Fruit fly (Drosophila melanogaster): ENCODE data around the gene Rel.

Rel gene

DNA sequence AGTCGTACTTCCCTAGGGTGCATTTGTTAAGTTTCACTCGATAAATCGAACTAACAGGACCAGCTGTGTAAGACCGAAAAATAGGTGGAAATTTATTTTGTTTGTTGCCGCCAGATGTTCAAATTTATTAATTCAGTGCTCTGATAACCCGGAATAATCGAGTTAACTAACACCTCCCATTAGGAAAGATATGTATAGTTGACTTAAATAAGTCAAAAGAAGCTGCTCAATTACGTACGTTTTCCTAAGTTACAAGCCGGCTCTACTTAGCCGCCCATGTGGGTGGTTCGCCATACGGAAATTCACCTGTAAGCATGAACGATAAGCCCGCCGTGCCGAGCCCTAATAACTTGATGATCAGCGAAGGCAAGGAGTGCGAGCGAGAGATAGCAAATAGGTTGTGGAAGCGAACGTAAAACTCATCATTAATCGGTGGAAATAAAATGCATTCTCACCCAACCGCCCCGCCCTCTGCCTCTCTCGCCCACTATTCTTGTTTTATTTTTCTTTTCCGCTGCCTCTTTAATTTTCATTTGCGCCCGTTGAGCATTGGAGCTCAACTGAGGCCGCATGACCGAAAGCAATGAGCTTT lies 6.2 kb upstream of the Rel start (continued):
- no peak for TF ChIP-seq Dbx (GFP tag; IDR thresholded peaks at IDR 0.05)
- no peak for TF ChIP-seq ERR (GFP tag; optimal IDR thresholded peaks at IDR 0.05)
- TF ChIP-seq hkb (optimal IDR thresholded peaks at IDR 0.05): no peak
- no peak for TF ChIP-seq hkb (GFP tag; IDR thresholded peaks at IDR 0.05)
- no peak for TF ChIP-seq CG6854 (GFP tag; optimal IDR thresholded peaks at IDR 0.05)
- peak; percentile 25 for TF ChIP-seq tap (tag; optimal IDR thresholded peaks at IDR 0.05)
- peak; percentile 96 for TF ChIP-seq Ets65A (GFP tag)
- TF ChIP-seq CG15514 (GFP tag; optimal IDR thresholded peaks at IDR 0.05): no peak
- TF ChIP-seq CG34422 (GFP tag; IDR thresholded peaks at IDR 0.05): no peak
- TF ChIP-seq Hmr (GFP tag; optimal IDR thresholded peaks at IDR 0.05): peak; percentile 14
- peak; percentile 46 for TF ChIP-seq Antp (GFP tag; optimal IDR thresholded peaks at IDR 0.05)
- no peak for TF ChIP-seq en (GFP tag; optimal IDR thresholded peaks at IDR 0.05)
- TF ChIP-seq ato (GFP tag; IDR thresholded peaks at IDR 0.05; ENCODE audit: partially characterized antibody): no peak
- TF ChIP-seq NC2α (GFP tag; optimal IDR thresholded peaks at IDR 0.05): peak; percentile 43
- TF ChIP-seq CG3838 (GFP tag; optimal IDR thresholded peaks at IDR 0.05): no peak
- no peak for TF ChIP-seq Oaz (GFP tag; IDR thresholded peaks at IDR 0.05)
- TF ChIP-seq Rfx (GFP tag; IDR thresholded peaks at IDR 0.05): no peak
- TF ChIP-seq Fer3 (tag; optimal IDR thresholded peaks at IDR 0.05): no peak
- peak; percentile 41 for TF ChIP-seq CG15269 (tag; optimal IDR thresholded peaks at IDR 0.05)
- TF ChIP-seq aop (GFP tag; IDR thresholded peaks at IDR 0.05): no peak
- TF ChIP-seq lov (optimal IDR thresholded peaks at IDR 0.05): no peak
- TF ChIP-seq lov (GFP tag; IDR thresholded peaks at IDR 0.05): no peak
- no peak for TF ChIP-seq kah (GFP tag; optimal IDR thresholded peaks at IDR 0.05)
- TF ChIP-seq HmgZ (tag; optimal IDR thresholded peaks at IDR 0.05): no peak
- TF ChIP-seq CG10462 (GFP tag; optimal IDR thresholded peaks at IDR 0.05): no peak
- TF ChIP-seq CG16815 (GFP tag; optimal IDR thresholded peaks at IDR 0.05): peak; percentile 39
- peak; percentile 70 for TF ChIP-seq CG13424 (tag; optimal IDR thresholded peaks at IDR 0.05)
- no peak for TF ChIP-seq CG17328 (GFP tag; IDR thresholded peaks at IDR 0.05)
- TF ChIP-seq esg (GFP tag; conservative IDR thresholded peaks at IDR 0.05): no peak
- peak; percentile 1 for TF ChIP-seq Hsf (GFP tag; optimal IDR thresholded peaks at IDR 0.05)
- TF ChIP-seq CG17802 (tag; optimal IDR thresholded peaks at IDR 0.05): no peak
- TF ChIP-seq hth (optimal IDR thresholded peaks at IDR 0.05): no peak
- peak; percentile 58 for TF ChIP-seq CG9437 (GFP tag; optimal IDR thresholded peaks at IDR 0.05)
- no peak for TF ChIP-seq gt (GFP tag; IDR thresholded peaks at IDR 0.05)
- peak; percentile 57 for TF ChIP-seq zfh2 (GFP tag; optimal IDR thresholded peaks at IDR 0.05)
- TF ChIP-seq CG3065 (GFP tag; optimal IDR thresholded peaks at IDR 0.05): no peak
- TF ChIP-seq toy (GFP tag; IDR thresholded peaks at IDR 0.05): no peak
- no peak for TF ChIP-seq schlank (tag; optimal IDR thresholded peaks at IDR 0.05)
- peak in 1 of 2 experiments; percentile 20 for TF ChIP-seq bsh (GFP tag; optimal IDR thresholded peaks at IDR 0.05)
- no peak for TF ChIP-seq tgo (GFP tag; IDR thresholded peaks at IDR 0.05)
- TF ChIP-seq unpg (GFP tag; optimal IDR thresholded peaks at IDR 0.05): peak; percentile 41
- no peak for TF ChIP-seq nerfin-2 (GFP tag; IDR thresholded peaks at IDR 0.05; ENCODE audit: partially characterized antibody)
- no peak for TF ChIP-seq slbo (GFP tag; IDR thresholded peaks at IDR 0.05)
- TF ChIP-seq CG14667 (GFP tag; IDR thresholded peaks at IDR 0.05): no peak
- TF ChIP-seq usp (GFP tag; optimal IDR thresholded peaks at IDR 0.05): no peak
- TF ChIP-seq C15 (GFP tag; IDR thresholded peaks at IDR 0.05): no peak
- peak; percentile 57 for TF ChIP-seq BtbVII (GFP tag; optimal IDR thresholded peaks at IDR 0.05)
- no peak for TF ChIP-seq her (GFP tag; optimal IDR thresholded peaks at IDR 0.05)
- no peak for TF ChIP-seq Bdp1 (GFP tag; optimal IDR thresholded peaks at IDR 0.05)
- peak; percentile 32 for TF ChIP-seq CG1233 (GFP tag; optimal IDR thresholded peaks at IDR 0.05)
- TF ChIP-seq seq (GFP tag; IDR thresholded peaks at IDR 0.05): no peak
- TF ChIP-seq ftz-f1 (GFP tag; optimal IDR thresholded peaks at IDR 0.05): no peak
- no peak for TF ChIP-seq Xrp1 (GFP tag; IDR thresholded peaks at IDR 0.05)
